Worm (Caenorhabditis elegans): ENCODE data around the gene Y46G5A.34.

DNA sequence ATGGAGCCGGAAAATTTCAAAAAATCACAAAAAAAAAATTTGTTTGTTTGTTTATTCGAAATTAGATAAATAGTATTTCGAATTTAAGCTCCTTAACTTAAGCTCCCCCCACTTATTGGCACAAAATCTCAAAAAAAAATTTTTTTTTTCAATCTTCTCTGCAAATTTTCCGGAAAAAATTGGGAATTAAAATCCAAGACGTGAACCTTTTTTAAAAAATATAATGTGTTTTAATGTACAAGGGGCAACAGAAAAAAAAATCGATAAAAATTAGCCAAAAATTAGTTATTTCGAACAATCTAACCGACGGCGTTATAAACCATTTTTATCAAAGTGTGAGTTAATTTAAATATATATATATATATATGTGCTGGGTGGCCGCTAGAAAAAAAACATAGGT lies 2.1 kb upstream of the Y46G5A.34 start, which contains the start of gene Y46G5A.14:
- TF ChIP-seq ztf-29 (GFP tag; IDR thresholded peaks at IDR 0.05) (no peak), flt-1 (GFP tag; IDR thresholded peaks at IDR 0.05) (no peak), tab-1 (GFP tag; IDR thresholded peaks at IDR 0.05) (no peak), cog-1 (tag; optimal IDR thresholded peaks at IDR 0.05) (no peak), ref-1 (GFP tag; conservative IDR thresholded peaks at IDR 0.05) (no peak), klf-2 (GFP tag; conservative IDR thresholded peaks at IDR 0.05) (no peak)
